Fruit fly (Drosophila melanogaster) whole organism, prepupa: ENCODE data around the gene CG43800.

ENCODE experiments used
- Blimp-1 ChIP-seq: fragments of 200-800 bp; sonication (Bioruptor generic); optimal IDR thresholded peaks from 3 replicates; lab custom pipeline; 2017; ENCODE audit warnings: missing biosample characterization, missing genetic modification characterization, mild to moderate bottlenecking, moderate library complexity, missing genetic modification reagents
- CG10631 ChIP-seq: fragments of 200-800 bp; sonication (Bioruptor generic); optimal IDR thresholded peaks from 2 replicates; lab custom pipeline; 2016; ENCODE audit warnings: missing biosample characterization, missing genetic modification characterization
- CG10669 ChIP-seq: fragments of 200-800 bp; sonication (Bioruptor generic); optimal IDR thresholded peaks from 3 replicates; lab custom pipeline; 2018; ENCODE audit warnings: missing biosample characterization, mild to moderate bottlenecking, missing genetic modification characterization, moderate library complexity
- CG11762 ChIP-seq: fragments of 200-800 bp; sonication (Bioruptor generic); optimal IDR thresholded peaks from 3 replicates; lab custom pipeline; 2016; ENCODE audit warnings: missing biosample characterization, missing genetic modification characterization; ENCODE audit not compliant: insufficient read depth
- CG15336 ChIP-seq: fragments of 200-800 bp; sonication (Bioruptor generic); IDR thresholded peaks from 2 replicates; pipeline ENCODE4 v1.3.6; 2022; ENCODE audit warnings: missing biosample characterization, missing genetic modification characterization
- CG1621 ChIP-seq: fragments of 200-800 bp; sonication (Bioruptor generic); optimal IDR thresholded peaks from 3 replicates; lab custom pipeline; 2018; ENCODE audit warnings: missing biosample characterization, mild to moderate bottlenecking, missing genetic modification characterization
- CG16779 ChIP-seq: fragments of 200-800 bp; sonication (Bioruptor generic); optimal IDR thresholded peaks from 3 replicates; lab custom pipeline; 2017; ENCODE audit warnings: missing biosample characterization, mild to moderate bottlenecking, missing genetic modification characterization
- CG3032 ChIP-seq: fragments of 200-800 bp; optimal IDR thresholded peaks from 2 replicates; lab custom pipeline; 2019; ENCODE audit warnings: missing biosample characterization, mild to moderate bottlenecking, missing genetic modification characterization, moderate library complexity
- CG31627 ChIP-seq: fragments of 200-800 bp; sonication (Bioruptor generic); optimal IDR thresholded peaks from 3 replicates; lab custom pipeline; 2016; ENCODE audit warnings: missing biosample characterization, missing genetic modification characterization
- CG32006 ChIP-seq: fragments of 200-800 bp; sonication (Bioruptor generic); optimal IDR thresholded peaks from 3 replicates; lab custom pipeline; 2017; ENCODE audit warnings: missing biosample characterization, mild to moderate bottlenecking, missing genetic modification characterization
- CG34406 ChIP-seq: fragments of 200-800 bp; sonication (Bioruptor generic); optimal IDR thresholded peaks from 3 replicates; lab custom pipeline; 2016; ENCODE audit warnings: missing biosample characterization, missing genetic modification characterization
- CG3919 ChIP-seq: fragments of 200-800 bp; sonication (Bioruptor generic); optimal IDR thresholded peaks from 3 replicates; lab custom pipeline; 2016; ENCODE audit warnings: missing biosample characterization, missing genetic modification characterization
- CG4318 ChIP-seq: fragments of 200-800 bp; sonication (Bioruptor generic); optimal IDR thresholded peaks from 3 replicates; lab custom pipeline; 2017; ENCODE audit warnings: missing biosample characterization, mild to moderate bottlenecking, missing genetic modification characterization
- CG6163 ChIP-seq: fragments of 200-800 bp; sonication (Bioruptor generic); IDR thresholded peaks from 3 replicates; pipeline ENCODE4 v1.3.6; 2022; ENCODE audit warnings: missing biosample characterization, missing genetic modification characterization
- CG6276 ChIP-seq: fragments of 200-800 bp; sonication (Bioruptor generic); optimal IDR thresholded peaks from 2 replicates; lab custom pipeline; 2017; ENCODE audit warnings: missing biosample characterization, mild to moderate bottlenecking, missing genetic modification characterization
- CG6792 ChIP-seq: fragments of 200-800 bp; sonication (Bioruptor generic); optimal IDR thresholded peaks from 3 replicates; lab custom pipeline; 2016; ENCODE audit warnings: missing biosample characterization, missing genetic modification characterization
- CG6808 ChIP-seq: fragments of 200-800 bp; sonication (Bioruptor generic); optimal IDR thresholded peaks from 3 replicates; lab custom pipeline; 2017; ENCODE audit warnings: missing biosample characterization, missing genetic modification characterization, mild to moderate bottlenecking, moderate library complexity, missing genetic modification reagents
- CG6854 ChIP-seq: fragments of 200-800 bp; sonication (Bioruptor generic); optimal IDR thresholded peaks from 2 replicates; lab custom pipeline; 2017; ENCODE audit warnings: missing biosample characterization, mild to moderate bottlenecking, missing genetic modification characterization
- CG8632 ChIP-seq: fragments of 200-800 bp; sonication (Bioruptor generic); optimal IDR thresholded peaks from 3 replicates; lab custom pipeline; 2016; ENCODE audit warnings: missing biosample characterization, missing genetic modification characterization
- CG9139 ChIP-seq: fragments of 200-800 bp; sonication (Bioruptor generic); optimal IDR thresholded peaks from 3 replicates; lab custom pipeline; 2017; ENCODE audit warnings: missing biosample characterization, mild to moderate bottlenecking, missing genetic modification characterization
- Eip75B ChIP-seq: fragments of 200-800 bp; sonication (Bioruptor generic); optimal IDR thresholded peaks from 3 replicates; lab custom pipeline; 2016; ENCODE audit warnings: missing biosample characterization, missing genetic modification characterization
- Eip78C ChIP-seq: fragments of 200-800 bp; sonication (Bioruptor generic); peaks from one replicate; lab custom pipeline; 2016; ENCODE audit warnings: missing biosample characterization, missing genetic modification characterization
- Ets21C ChIP-seq: fragments of 200-800 bp; sonication (Bioruptor generic); optimal IDR thresholded peaks from 3 replicates; lab custom pipeline; 2016; ENCODE audit warnings: missing biosample characterization, missing genetic modification characterization
- Ets96B ChIP-seq: fragments of 200-800 bp; optimal IDR thresholded peaks from 2 replicates; lab custom pipeline; 2019; ENCODE audit warnings: missing biosample characterization, mild to moderate bottlenecking, missing genetic modification characterization, moderate library complexity
- Gug ChIP-seq: fragments of 200-800 bp; sonication (Bioruptor generic); IDR thresholded peaks from 2 replicates; pipeline ENCODE4 v1.3.6; 2022; ENCODE audit warnings: missing biosample characterization, missing genetic modification characterization
- Hr39 ChIP-seq: fragments of 200-800 bp; sonication (Bioruptor generic); optimal IDR thresholded peaks from 2 replicates; lab custom pipeline; 2016; ENCODE audit warnings: missing biosample characterization, missing genetic modification characterization
- Hr4 ChIP-seq: fragments of 200-800 bp; sonication (Bioruptor generic); optimal IDR thresholded peaks from 3 replicates; lab custom pipeline; 2016; ENCODE audit warnings: missing biosample characterization, missing genetic modification characterization
- Lpt ChIP-seq: fragments of 200-800 bp; sonication (Bioruptor generic); optimal IDR thresholded peaks from 3 replicates; lab custom pipeline; 2016; ENCODE audit warnings: missing biosample characterization, missing genetic modification characterization
- Met ChIP-seq: fragments of 200-800 bp; sonication (Bioruptor generic); optimal IDR thresholded peaks from 3 replicates; lab custom pipeline; 2016; ENCODE audit warnings: missing biosample characterization, missing genetic modification characterization
- Smox ChIP-seq: fragments of 200-800 bp; sonication (Bioruptor generic); optimal IDR thresholded peaks from 3 replicates; lab custom pipeline; 2016; ENCODE audit warnings: missing biosample characterization, missing genetic modification characterization
- Sox102F ChIP-seq: fragments of 200-800 bp; sonication (Bioruptor generic); optimal IDR thresholded peaks from 2 replicates; lab custom pipeline; 2016; ENCODE audit warnings: missing biosample characterization, mild to moderate bottlenecking, missing genetic modification characterization
- Sox15 ChIP-seq: fragments of 200-800 bp; sonication (Bioruptor generic); optimal IDR thresholded peaks from 3 replicates; lab custom pipeline; 2016; ENCODE audit warnings: missing biosample characterization, missing genetic modification characterization
- achi ChIP-seq: fragments of 200-800 bp; sonication (Bioruptor generic); optimal IDR thresholded peaks from 3 replicates; lab custom pipeline; 2016; ENCODE audit warnings: missing biosample characterization, missing genetic modification characterization
- dac ChIP-seq: fragments of 200-800 bp; sonication (Bioruptor generic); optimal IDR thresholded peaks from 2 replicates; lab custom pipeline; 2017; ENCODE audit warnings: missing biosample characterization, mild to moderate bottlenecking, missing genetic modification characterization
- dsx ChIP-seq: fragments of 200-800 bp; optimal IDR thresholded peaks from 3 replicates; lab custom pipeline; 2019; ENCODE audit warnings: missing biosample characterization, mild to moderate bottlenecking, missing genetic modification characterization, moderate library complexity; ENCODE audit not compliant: poor library complexity, severe bottlenecking
- esn ChIP-seq: fragments of 200-800 bp; sonication (Bioruptor generic); optimal IDR thresholded peaks from 2 replicates; lab custom pipeline; 2016; ENCODE audit warnings: missing biosample characterization, mild to moderate bottlenecking, missing genetic modification characterization, moderate library complexity
- fd85E ChIP-seq: fragments of 200-800 bp; sonication (Bioruptor generic); optimal IDR thresholded peaks from 3 replicates; lab custom pipeline; 2016; ENCODE audit warnings: missing biosample characterization, missing genetic modification characterization
- fkh ChIP-seq: fragments of 200-800 bp; sonication (Bioruptor generic); optimal IDR thresholded peaks from 3 replicates; lab custom pipeline; 2017; ENCODE audit warnings: missing biosample characterization, mild to moderate bottlenecking, missing genetic modification characterization, moderate library complexity
- lz ChIP-seq: fragments of 200-800 bp; sonication (Bioruptor generic); optimal IDR thresholded peaks from 3 replicates; lab custom pipeline; 2016; ENCODE audit warnings: missing biosample characterization, missing genetic modification characterization
- net ChIP-seq: fragments of 200-800 bp; sonication (Bioruptor generic); optimal IDR thresholded peaks from 3 replicates; lab custom pipeline; 2016; ENCODE audit warnings: missing biosample characterization, missing genetic modification characterization
- salr ChIP-seq, 2 experiments: fragments of 200-800 bp; sonication (Bioruptor generic); optimal IDR thresholded peaks; 3 replicates each; lab custom pipeline; 2016 to 2018; ENCODE audit warnings: missing biosample characterization in 2 of 2, missing genetic modification characterization in 2 of 2, mild to moderate bottlenecking in 1 of 2
- spab ChIP-seq: fragments of 200-800 bp; sonication (Bioruptor generic); optimal IDR thresholded peaks from 2 replicates; lab custom pipeline; 2017; ENCODE audit warnings: missing biosample characterization, mild to moderate bottlenecking, missing genetic modification characterization, missing genetic modification reagents
- ss ChIP-seq, 2 experiments: fragments of 200-800 bp; sonication (Bioruptor generic); optimal IDR thresholded peaks; 2 replicates in 1 of 2; 3 replicates in 1 of 2; lab custom pipeline; 2017 to 2018; ENCODE audit warnings: mild to moderate bottlenecking in 2 of 2, missing biosample characterization in 2 of 2, missing genetic modification characterization in 2 of 2, moderate library complexity in 1 of 2
- svp ChIP-seq: fragments of 200-800 bp; sonication (Bioruptor generic); peaks from one replicate; lab custom pipeline; 2016; ENCODE audit warnings: missing biosample characterization, missing genetic modification characterization
- topi ChIP-seq: fragments of 200-800 bp; sonication (Bioruptor generic); optimal IDR thresholded peaks from 3 replicates; lab custom pipeline; 2016; ENCODE audit warnings: missing biosample characterization, missing genetic modification characterization

The CG43800 gene

dm6 chr2L:7232713-7233112 lies at the start of gene CG43800:
CG43800 (minus strand) TSS chr2L:7232813.
- TF ChIP-seq CG10669 (GFP tag; lab: Kevin White, UChicago): no peak
- TF ChIP-seq CG6276 (GFP tag; lab: Kevin White, UChicago): no peak
- no peak for TF ChIP-seq Gug (GFP tag; lab: Robert Waterston, UW)
- TF ChIP-seq CG34406 (GFP tag; lab: Kevin White, UChicago): no peak
- no peak for TF ChIP-seq Sox15 (GFP tag; lab: Kevin White, UChicago)
- TF ChIP-seq Hr4: no peak
- TF ChIP-seq CG4318 (GFP tag; lab: Kevin White, UChicago): no peak
- TF ChIP-seq achi: no peak
- no peak for TF ChIP-seq dsx (GFP tag; lab: Kevin White, UChicago)
- TF ChIP-seq, all 60 proteins: peak for 0

- peak; percentile 19 for TF ChIP-seq CG10669 (GFP tag; lab: Kevin White, UChicago)
- peak; percentile 7 for TF ChIP-seq CG3032 (tag; lab: Kevin White, UChicago)
- TF ChIP-seq CG16779 (tag; lab: Kevin White, UChicago): no peak
- TF ChIP-seq Met (GFP tag; lab: Kevin White, UChicago): peak; percentile 32
- TF ChIP-seq Sox15 (GFP tag; lab: Kevin White, UChicago): no peak
- TF ChIP-seq svp (GFP tag; lab: Kevin White, UChicago): peak; percentile 51
- peak; percentile 2 for TF ChIP-seq Hr39
- TF ChIP-seq Eip78C: peak; percentile 40
- peak; percentile 16 for TF ChIP-seq Ets96B (tag; lab: Kevin White, UChicago)
Measured at dm6 chr2L:7282128-7282527, 49.5 kb upstream of the CG43800 start.

- TF ChIP-seq CG8632: no peak
- TF ChIP-seq lz: peak; percentile 56
- TF ChIP-seq CG11762 (GFP tag; lab: Kevin White, UChicago): no peak
- no peak for TF ChIP-seq fd85E
- TF ChIP-seq svp (GFP tag; lab: Kevin White, UChicago): no peak
- TF ChIP-seq Lpt (GFP tag; lab: Kevin White, UChicago): no peak
- peak; percentile 26 for TF ChIP-seq fkh (GFP tag; lab: Kevin White, UChicago)
- no peak for TF ChIP-seq CG6163 (GFP tag; lab: Robert Waterston, UW)
- TF ChIP-seq CG3919 (GFP tag; lab: Kevin White, UChicago): peak; percentile 20
- TF ChIP-seq Smox (GFP tag; lab: Kevin White, UChicago): peak; percentile 11
- peak; percentile 36 for TF ChIP-seq topi (GFP tag; lab: Kevin White, UChicago)
- no peak for TF ChIP-seq CG10669 (GFP tag; lab: Kevin White, UChicago)
- no peak for TF ChIP-seq Ets96B (tag; lab: Kevin White, UChicago)
- no peak for TF ChIP-seq CG6808 (GFP tag; lab: Kevin White, UChicago)
- TF ChIP-seq Sox102F: no peak
- TF ChIP-seq CG6276 (GFP tag; lab: Kevin White, UChicago): no peak
- TF ChIP-seq Blimp-1 (GFP tag; lab: Kevin White, UChicago): no peak
- TF ChIP-seq CG15336 (GFP tag; lab: Robert Waterston, UW): no peak
- TF ChIP-seq CG34406 (GFP tag; lab: Kevin White, UChicago): no peak
- TF ChIP-seq Eip75B (GFP tag; lab: Kevin White, UChicago): no peak
- no peak for TF ChIP-seq CG32006 (GFP tag; lab: Kevin White, UChicago)
- no peak for TF ChIP-seq Ets21C (GFP tag; lab: Kevin White, UChicago)
- peak; percentile 32 for TF ChIP-seq CG3032 (tag; lab: Kevin White, UChicago)
- no peak for TF ChIP-seq CG6792
- no peak for TF ChIP-seq achi
- TF ChIP-seq dac: no peak
- TF ChIP-seq CG6854: no peak
- TF ChIP-seq CG31627 (GFP tag; lab: Kevin White, UChicago): peak; percentile 76
- TF ChIP-seq esn: peak; percentile 51
- no peak for TF ChIP-seq net (GFP tag; lab: Kevin White, UChicago)
- no peak for TF ChIP-seq CG16779 (tag; lab: Kevin White, UChicago)
- TF ChIP-seq CG10631: no peak
- peak; percentile 29 for TF ChIP-seq Met (GFP tag; lab: Kevin White, UChicago)
- peak in 1 of 2 experiments; percentile 34 for TF ChIP-seq salr (GFP tag; optimal IDR thresholded peaks at IDR 0.05; lab: Kevin White, UChicago)
- TF ChIP-seq Hr39: peak; percentile 70
- no peak for TF ChIP-seq ss (GFP tag; optimal IDR thresholded peaks at IDR 0.05; lab: Kevin White, UChicago)
- TF ChIP-seq spab: no peak
- TF ChIP-seq dsx (GFP tag; lab: Kevin White, UChicago): no peak
- TF ChIP-seq CG1621 (tag; lab: Kevin White, UChicago): no peak
- peak; percentile 1 for TF ChIP-seq Sox15 (GFP tag; lab: Kevin White, UChicago)
- no peak for TF ChIP-seq CG9139
Measured at dm6 chr2L:7281430-7281829, 48.8 kb upstream of the CG43800 start.
